Worm (Caenorhabditis elegans) whole organism, late embryonic: ENCODE measurements around the gene Y38H6A.5.

Experiments used
- F13H6.1 ChIP-seq: sonication (generic microtip); optimal IDR thresholded peaks from 2 replicates; lab custom pipeline; 2016; ENCODE audit warnings: missing genetic modification characterization, missing compliant biosample characterization
- K09A11.1 ChIP-seq: sonication (generic microtip); optimal IDR thresholded peaks from 2 replicates; lab custom pipeline; 2017; ENCODE audit warnings: antibody characterized with exemption, mild to moderate bottlenecking, missing genetic modification characterization, missing compliant biosample characterization; ENCODE audit not compliant: insufficient read depth
- T23F11.4 ChIP-seq: fragments of 200-800 bp; sonication (Bioruptor generic); optimal IDR thresholded peaks from 2 replicates; lab custom pipeline; 2018; ENCODE audit warnings: mild to moderate bottlenecking, missing genetic modification characterization, missing compliant biosample characterization
- ama-1 ChIP-seq: fragments of 150-350 bp; optimal IDR thresholded peaks from 2 replicates; lab custom pipeline; 2014
- ceh-14 ChIP-seq: sonication (generic microtip); optimal IDR thresholded peaks from 2 replicates; lab custom pipeline; 2016; ENCODE audit warnings: missing genotype, missing genetic modification characterization, missing compliant biosample characterization
- ceh-19 ChIP-seq: fragments of 200-800 bp; sonication (Bioruptor generic); optimal IDR thresholded peaks from 2 replicates; lab custom pipeline; 2018; ENCODE audit warnings: mild to moderate bottlenecking, missing genetic modification characterization, missing compliant biosample characterization
- ceh-2 ChIP-seq: sonication (generic microtip); optimal IDR thresholded peaks from 2 replicates; lab custom pipeline; 2016; ENCODE audit warnings: missing genotype, missing genetic modification characterization, missing compliant biosample characterization
- ceh-22 ChIP-seq: sonication (generic microtip); optimal IDR thresholded peaks from 2 replicates; lab custom pipeline; 2017; ENCODE audit warnings: missing biosample characterization, missing genetic modification characterization
- ceh-24 ChIP-seq: sonication (generic microtip); optimal IDR thresholded peaks from 2 replicates; lab custom pipeline; 2016; ENCODE audit warnings: mild to moderate bottlenecking, missing genetic modification characterization, missing compliant biosample characterization
- ceh-30 ChIP-seq: fragments of 150-350 bp; optimal IDR thresholded peaks from 2 replicates; lab custom pipeline; 2014; ENCODE audit warnings: missing biosample characterization, missing genetic modification characterization
- ceh-31 ChIP-seq: sonication (generic microtip); optimal IDR thresholded peaks from 2 replicates; lab custom pipeline; 2016; ENCODE audit warnings: missing genetic modification characterization, missing compliant biosample characterization
- ceh-34 ChIP-seq: sonication (generic microtip); optimal IDR thresholded peaks from 2 replicates; lab custom pipeline; 2016; ENCODE audit warnings: mild to moderate bottlenecking, missing genetic modification characterization, missing compliant biosample characterization
- ceh-45 ChIP-seq: fragments of 200-800 bp; sonication (Bioruptor generic); IDR thresholded peaks from 2 replicates; pipeline ENCODE4 v1.3.6; 2022; ENCODE audit warnings: missing genetic modification reagents, missing genetic modification characterization, missing compliant biosample characterization
- ceh-6 ChIP-seq: fragments of 200-800 bp; sonication (Bioruptor generic); optimal IDR thresholded peaks from 2 replicates; lab custom pipeline; 2018; ENCODE audit warnings: mild to moderate bottlenecking, missing genetic modification characterization, missing compliant biosample characterization
- ceh-9 ChIP-seq: sonication (generic microtip); optimal IDR thresholded peaks from 2 replicates; lab custom pipeline; 2016; ENCODE audit warnings: mild to moderate bottlenecking, missing genetic modification characterization, inconsistent platforms, missing compliant biosample characterization
- che-1 ChIP-seq: sonication (generic microtip); optimal IDR thresholded peaks from 2 replicates; lab custom pipeline; 2016; ENCODE audit warnings: mild to moderate bottlenecking, missing genetic modification characterization, missing compliant biosample characterization
- dmd-4 ChIP-seq: sonication (generic microtip); optimal IDR thresholded peaks from 2 replicates; lab custom pipeline; 2016; ENCODE audit warnings: borderline replicate concordance, missing genetic modification characterization, missing compliant biosample characterization
- elt-2 ChIP-seq: sonication (generic microtip); optimal IDR thresholded peaks from 2 replicates; lab custom pipeline; 2016; ENCODE audit warnings: missing genetic modification reagents, missing genetic modification characterization, missing compliant biosample characterization
- fkh-10 ChIP-seq: fragments of 150-350 bp; optimal IDR thresholded peaks from 2 replicates; lab custom pipeline; 2014; ENCODE audit warnings: missing biosample characterization, missing genetic modification reagents, missing genetic modification characterization
- hlh-6 ChIP-seq: sonication (generic microtip); optimal IDR thresholded peaks from 2 replicates; lab custom pipeline; 2016; ENCODE audit warnings: missing genotype, missing genetic modification characterization, missing compliant biosample characterization
- lin-11 ChIP-seq: fragments of 200-800 bp; sonication (Bioruptor generic); optimal IDR thresholded peaks from 2 replicates; lab custom pipeline; 2018; ENCODE audit warnings: mild to moderate bottlenecking, missing genetic modification characterization, missing compliant biosample characterization
- madf-2 ChIP-seq: sonication (generic microtip); optimal IDR thresholded peaks from 2 replicates; lab custom pipeline; 2017; ENCODE audit warnings: missing genetic modification characterization, missing compliant biosample characterization
- mec-3 ChIP-seq: sonication (generic microtip); optimal IDR thresholded peaks from 2 replicates; lab custom pipeline; 2016; ENCODE audit warnings: borderline replicate concordance, missing genetic modification characterization, missing compliant biosample characterization
- nfya-1 ChIP-seq: sonication (generic microtip); optimal IDR thresholded peaks from 2 replicates; lab custom pipeline; 2017; ENCODE audit warnings: missing genetic modification characterization, mild to moderate bottlenecking, missing compliant biosample characterization, antibody characterized with exemption, moderate library complexity
- npax-4 ChIP-seq: sonication (generic microtip); optimal IDR thresholded peaks from 2 replicates; lab custom pipeline; 2016; ENCODE audit warnings: missing genetic modification characterization, missing compliant biosample characterization
- odd-2 ChIP-seq: sonication (generic microtip); optimal IDR thresholded peaks from 2 replicates; lab custom pipeline; 2017; ENCODE audit warnings: antibody characterized with exemption, mild to moderate bottlenecking, missing genetic modification characterization, missing compliant biosample characterization
- pat-9 ChIP-seq: fragments of 200-800 bp; sonication (Bioruptor generic); optimal IDR thresholded peaks from 2 replicates; lab custom pipeline; 2018; ENCODE audit warnings: mild to moderate bottlenecking, missing genetic modification characterization, moderate library complexity, missing compliant biosample characterization
- pax-1 ChIP-seq: fragments of 150-350 bp; optimal IDR thresholded peaks from 2 replicates; lab custom pipeline; 2014; ENCODE audit warnings: missing biosample characterization, missing genetic modification characterization
- pha-2 ChIP-seq: sonication (generic microtip); optimal IDR thresholded peaks from 2 replicates; lab custom pipeline; 2017; ENCODE audit warnings: mild to moderate bottlenecking, missing genetic modification characterization, missing compliant biosample characterization
- pha-4 ChIP-seq: fragments of 150-350 bp; optimal IDR thresholded peaks from 2 replicates; lab custom pipeline; 2018; ENCODE audit warnings: missing biosample characterization, missing genetic modification reagents, missing genetic modification characterization
- pqm-1 ChIP-seq: sonication (generic microtip); optimal IDR thresholded peaks from 2 replicates; lab custom pipeline; 2016; ENCODE audit warnings: missing genetic modification characterization, missing compliant biosample characterization
- rnt-1 ChIP-seq: sonication (generic microtip); optimal IDR thresholded peaks from 2 replicates; lab custom pipeline; 2016; ENCODE audit warnings: missing genetic modification characterization, missing compliant biosample characterization
- sox-2 ChIP-seq: fragments of 200-800 bp; sonication (Bioruptor generic); IDR thresholded peaks from 2 replicates; pipeline ENCODE4 v1.3.6; 2022; ENCODE audit warnings: missing genetic modification reagents, missing genetic modification characterization, missing compliant biosample characterization
- tbx-2 ChIP-seq: sonication (generic microtip); optimal IDR thresholded peaks from 2 replicates; lab custom pipeline; 2016; ENCODE audit warnings: missing genetic modification characterization, missing compliant biosample characterization
- tbx-7 ChIP-seq: sonication (generic microtip); optimal IDR thresholded peaks from 2 replicates; lab custom pipeline; 2016; ENCODE audit warnings: missing genotype, missing genetic modification characterization, missing compliant biosample characterization
- unc-42 ChIP-seq: sonication (generic microtip); optimal IDR thresholded peaks from 2 replicates; lab custom pipeline; 2016; ENCODE audit warnings: missing genotype, missing genetic modification characterization, missing compliant biosample characterization

The Y38H6A.5 gene

DNA sequence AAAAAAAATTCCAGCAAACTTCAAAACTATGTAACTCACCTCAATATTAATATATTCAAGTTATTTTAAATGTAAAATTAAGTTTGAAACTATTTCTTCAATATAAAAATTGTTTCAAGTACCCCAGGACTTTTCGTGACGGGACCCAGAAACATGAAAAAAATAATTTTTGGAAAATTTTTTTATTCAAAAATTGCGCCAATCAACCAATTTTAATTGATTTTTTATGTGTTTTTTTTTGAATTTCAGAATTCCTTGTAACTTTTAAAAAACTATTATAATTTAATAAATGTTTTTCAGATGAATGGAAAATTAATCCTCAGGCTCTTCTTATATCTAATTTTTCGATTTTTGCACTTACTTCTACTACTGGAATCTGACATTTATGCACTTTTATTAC lies 37.5 kb downstream of the Y38H6A.5 start, which contains the start of gene ZC15.5:
ZC15.5 (plus strand) TSS at position 301 of the 400 bp plus-strand sequence.
- TF ChIP-seq pat-9 (tag; lab: Kevin White, UChicago) (no peak), che-1 (tag; lab: Kevin White, UChicago) (no peak), ceh-45 (no peak), tbx-2 (tag; lab: Kevin White, UChicago) (no peak), rnt-1 (tag; lab: Kevin White, UChicago) (no peak)

- TF ChIP-seq unc-42 (tag; lab: Kevin White, UChicago) (no peak), rnt-1 (tag; lab: Kevin White, UChicago) (no peak), madf-2 (tag; lab: Kevin White, UChicago) (no peak), ceh-6 (GFP tag; lab: Kevin White, UChicago) (no peak), tbx-2 (tag; lab: Kevin White, UChicago) (no peak), mec-3 (no peak), sox-2 (GFP tag; lab: Robert Waterston, UW) (no peak), pax-1 (no peak), F13H6.1 (tag; lab: Kevin White, UChicago) (no peak), ceh-31 (tag; lab: Kevin White, UChicago) (no peak), ceh-2 (tag; lab: Kevin White, UChicago) (no peak), ceh-14 (tag; lab: Kevin White, UChicago) (no peak), pha-4 (no peak), pha-2 (no peak), pqm-1 (tag; lab: Kevin White, UChicago) (no peak), hlh-6 (tag; lab: Kevin White, UChicago) (no peak), fkh-10 (GFP tag; lab: Kevin White, UChicago) (no peak), ama-1 (no peak), tbx-7 (tag; lab: Kevin White, UChicago) (no peak), ceh-22 (tag; lab: Kevin White, UChicago) (no peak)
Measured at ce11 chrV:20294388-20294787, 40.8 kb downstream of the Y38H6A.5 start, which contains the start of gene clec-261. Gene clec-261 (minus strand): TSS chrV:20294488.

DNA sequence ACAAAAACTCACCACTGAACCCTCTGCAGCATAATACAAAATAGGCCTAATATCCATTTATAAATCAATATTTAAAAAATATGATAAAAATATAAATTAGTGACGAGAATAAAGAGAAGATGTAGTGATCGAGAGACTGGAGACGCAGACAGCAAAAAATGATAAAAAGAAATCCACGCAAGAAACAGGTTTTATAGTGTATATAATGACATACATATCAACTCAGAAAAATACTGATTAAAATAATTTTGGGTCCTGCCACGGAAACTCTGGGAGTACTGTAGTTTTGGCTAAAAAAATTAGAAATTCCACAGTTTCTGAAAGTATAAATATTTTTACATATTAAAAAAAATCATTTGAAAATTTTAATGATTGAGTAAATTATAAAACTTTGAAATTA lies 45.8 kb downstream of the Y38H6A.5 start, which contains the start of gene mlt-4:
mlt-4 (minus strand) TSS at position 101 of the 400 bp plus-strand sequence.
- TF ChIP-seq ceh-34 (tag; lab: Kevin White, UChicago) (no peak), ceh-19 (no peak), pha-2 (no peak), lin-11 (tag; lab: Kevin White, UChicago) (no peak), tbx-7 (tag; lab: Kevin White, UChicago) (no peak), npax-4 (tag; lab: Kevin White, UChicago) (no peak), dmd-4 (tag; lab: Kevin White, UChicago) (no peak), odd-2 (tag; lab: Kevin White, UChicago) (no peak), ceh-9 (no peak), T23F11.4 (GFP tag; lab: Kevin White, UChicago) (no peak), pat-9 (tag; lab: Kevin White, UChicago) (no peak), ceh-22 (tag; lab: Kevin White, UChicago) (no peak), ceh-30 (tag; lab: Kevin White, UChicago) (no peak), K09A11.1 (no peak)

- TF ChIP-seq nfya-1 (tag; lab: Kevin White, UChicago) (no peak), T23F11.4 (GFP tag; lab: Kevin White, UChicago) (no peak), npax-4 (tag; lab: Kevin White, UChicago) (no peak), elt-2 (no peak), mec-3 (no peak), ceh-6 (GFP tag; lab: Kevin White, UChicago) (no peak), ceh-24 (no peak)
Measured at ce11 chrV:20282827-20283226, 52.3 kb downstream of the Y38H6A.5 start.
